Fruit fly (Drosophila melanogaster) whole organism, embryonic: ENCODE measurements around the gene ph-d.

Source experiments
- CG1024 ChIP-seq: fragments of 200-800 bp; sonication (Bioruptor generic); IDR thresholded peaks from 2 replicates; pipeline ENCODE4 v1.3.6; 2022; ENCODE audit warnings: missing biosample characterization, missing genetic modification characterization
- CG11085 ChIP-seq: fragments of 200-800 bp; sonication (Bioruptor generic); IDR thresholded peaks from 2 replicates; pipeline ENCODE4 v1.3.6; 2022; ENCODE audit warnings: missing biosample characterization, missing genetic modification characterization
- CG11247 ChIP-seq: fragments of 200-800 bp; sonication (Bioruptor generic); IDR thresholded peaks from 2 replicates; pipeline ENCODE4 v1.3.6; 2022; ENCODE audit warnings: missing biosample characterization, missing genetic modification characterization
- CG12299 ChIP-seq: fragments of 200-800 bp; sonication (Bioruptor generic); optimal IDR thresholded peaks from 2 replicates; lab custom pipeline; 2018; ENCODE audit warnings: missing biosample characterization, mild to moderate bottlenecking, missing genetic modification characterization
- CG13123 ChIP-seq: fragments of 200-800 bp; sonication (Bioruptor generic); optimal IDR thresholded peaks from 2 replicates; lab custom pipeline; 2016; ENCODE audit warnings: missing biosample characterization, missing genetic modification characterization
- CG13894 ChIP-seq: fragments of 200-800 bp; sonication (Bioruptor generic); optimal IDR thresholded peaks from 3 replicates; lab custom pipeline; 2018; ENCODE audit warnings: missing biosample characterization, mild to moderate bottlenecking, missing genetic modification characterization, moderate library complexity
- CG14014 ChIP-seq: fragments of 200-800 bp; sonication (Bioruptor generic); IDR thresholded peaks from 2 replicates; pipeline ENCODE4 v1.3.6; 2022; ENCODE audit warnings: missing biosample characterization, missing genetic modification characterization
- CG15696 ChIP-seq: fragments of 200-800 bp; sonication (Bioruptor generic); optimal IDR thresholded peaks from 2 replicates; lab custom pipeline; 2019; ENCODE audit warnings: missing biosample characterization, mild to moderate bottlenecking, missing genetic modification characterization, moderate library complexity
- CG17361 ChIP-seq: fragments of 200-800 bp; sonication (Bioruptor generic); IDR thresholded peaks from 3 replicates; pipeline ENCODE4 v1.3.6; 2022; ENCODE audit warnings: missing biosample characterization, missing genetic modification characterization
- CG17612 ChIP-seq: fragments of 200-800 bp; sonication (Bioruptor generic); IDR thresholded peaks from 2 replicates; pipeline ENCODE4 v1.3.6; 2022; ENCODE audit warnings: missing biosample characterization, missing genetic modification characterization
- CG18619 ChIP-seq: fragments of 200-800 bp; sonication (Bioruptor generic); optimal IDR thresholded peaks from 3 replicates; lab custom pipeline; 2017; ENCODE audit warnings: missing biosample characterization, mild to moderate bottlenecking, missing genetic modification characterization
- CG18764 ChIP-seq: fragments of 200-800 bp; sonication (Bioruptor generic); optimal IDR thresholded peaks from 3 replicates; lab custom pipeline; 2016; ENCODE audit warnings: missing biosample characterization, missing genetic modification characterization
- CG2120 ChIP-seq: fragments of 200-800 bp; sonication (Bioruptor generic); optimal IDR thresholded peaks from 3 replicates; lab custom pipeline; 2016; ENCODE audit warnings: missing biosample characterization, missing genetic modification characterization
- CG30403 ChIP-seq: fragments of 200-800 bp; sonication (Bioruptor generic); optimal IDR thresholded peaks from 3 replicates; lab custom pipeline; 2016; ENCODE audit warnings: missing biosample characterization, missing genetic modification characterization
- CG32772 ChIP-seq: fragments of 200-800 bp; sonication (Bioruptor generic); IDR thresholded peaks from 2 replicates; pipeline ENCODE4 v1.3.6; 2022; ENCODE audit warnings: missing biosample characterization, missing genetic modification characterization
- CG33213 ChIP-seq: fragments of 200-800 bp; sonication (Bioruptor generic); optimal IDR thresholded peaks from 3 replicates; lab custom pipeline; 2016; ENCODE audit warnings: missing biosample characterization, missing genetic modification characterization
- CG3407 ChIP-seq: fragments of 200-800 bp; sonication (Bioruptor generic); optimal IDR thresholded peaks from 2 replicates; lab custom pipeline; 2018; ENCODE audit warnings: missing biosample characterization, mild to moderate bottlenecking, missing genetic modification characterization
- CG4282 ChIP-seq: fragments of 200-800 bp; sonication (Bioruptor generic); optimal IDR thresholded peaks from 2 replicates; lab custom pipeline; 2016; ENCODE audit warnings: missing biosample characterization, missing genetic modification characterization
- CG4404 ChIP-seq: fragments of 200-800 bp; sonication (Bioruptor generic); IDR thresholded peaks from 2 replicates; pipeline ENCODE4 v1.3.6; 2022; ENCODE audit warnings: missing biosample characterization, missing genetic modification characterization
- CG4424 ChIP-seq: fragments of 200-800 bp; sonication (Bioruptor generic); optimal IDR thresholded peaks from 3 replicates; lab custom pipeline; 2016; ENCODE audit warnings: missing biosample characterization, missing genetic modification characterization
- CG5245 ChIP-seq: fragments of 200-800 bp; sonication (Bioruptor generic); optimal IDR thresholded peaks from 3 replicates; lab custom pipeline; 2016; ENCODE audit warnings: missing biosample characterization, missing genetic modification characterization
- CG6272 ChIP-seq: fragments of 200-800 bp; sonication (Bioruptor generic); IDR thresholded peaks from 2 replicates; pipeline ENCODE4 v1.3.6; 2022; ENCODE audit warnings: missing biosample characterization, missing genetic modification characterization
- CG8359 ChIP-seq: fragments of 200-800 bp; sonication (Bioruptor generic); optimal IDR thresholded peaks from 2 replicates; lab custom pipeline; 2017; ENCODE audit warnings: missing biosample characterization, mild to moderate bottlenecking, missing genetic modification characterization, borderline replicate concordance
- CG9609 ChIP-seq: fragments of 200-800 bp; sonication (Bioruptor generic); optimal IDR thresholded peaks from 3 replicates; lab custom pipeline; 2016; ENCODE audit warnings: missing biosample characterization, missing genetic modification characterization
- Dad ChIP-seq: fragments of 200-800 bp; sonication (Bioruptor generic); optimal IDR thresholded peaks from 3 replicates; lab custom pipeline; 2016; ENCODE audit warnings: missing biosample characterization, missing genetic modification characterization
- Lpt ChIP-seq: fragments of >200 bp; optimal IDR thresholded peaks from 2 replicates; lab custom pipeline; 2018; ENCODE audit warnings: missing biosample characterization, missing genetic modification characterization
- Mad ChIP-seq: fragments of 200-800 bp; sonication (Bioruptor generic); optimal IDR thresholded peaks from 2 replicates; lab custom pipeline; 2016; ENCODE audit warnings: missing biosample characterization, missing genetic modification characterization
- Med ChIP-seq: fragments of 200-800 bp; sonication (Bioruptor generic); peaks from one replicate; lab custom pipeline; 2016; ENCODE audit warnings: missing biosample characterization, missing genetic modification characterization, mild to moderate bottlenecking, inconsistent platforms, moderate library complexity
- NC2β ChIP-seq: fragments of 200-800 bp; sonication (Bioruptor generic); optimal IDR thresholded peaks from 2 replicates; lab custom pipeline; 2016; ENCODE audit warnings: missing biosample characterization, missing genetic modification characterization
- PHDP ChIP-seq: fragments of 200-800 bp; sonication (Bioruptor generic); optimal IDR thresholded peaks from 3 replicates; lab custom pipeline; 2018; ENCODE audit warnings: missing biosample characterization, mild to moderate bottlenecking, missing genetic modification characterization, moderate library complexity
- Six4 ChIP-seq: fragments of 200-800 bp; sonication (Bioruptor generic); optimal IDR thresholded peaks from 2 replicates; lab custom pipeline; 2016; ENCODE audit warnings: missing biosample characterization, missing genetic modification characterization
- Taf1 ChIP-seq: fragments of 200-800 bp; sonication (Bioruptor generic); IDR thresholded peaks from 2 replicates; pipeline ENCODE4 v1.3.6; 2022; ENCODE audit warnings: missing biosample characterization, missing genetic modification characterization
- ato ChIP-seq: fragments of 200-800 bp; sonication (Bioruptor generic); IDR thresholded peaks from 2 replicates; pipeline ENCODE4 v1.3.6; 2022; ENCODE audit warnings: missing biosample characterization, missing genetic modification characterization; ENCODE audit not compliant: partially characterized antibody
- bcd ChIP-seq: fragments of 200-800 bp; sonication (Bioruptor generic); optimal IDR thresholded peaks from 2 replicates; lab custom pipeline; 2017; ENCODE audit warnings: missing biosample characterization, mild to moderate bottlenecking, missing genetic modification characterization
- cad ChIP-seq: fragments of >200 bp; optimal IDR thresholded peaks from 2 replicates; lab custom pipeline; 2017; ENCODE audit warnings: missing biosample characterization, missing genetic modification characterization
- dimm ChIP-seq: fragments of 200-800 bp; sonication (Bioruptor generic); IDR thresholded peaks from 2 replicates; pipeline ENCODE4 v1.3.6; 2022; ENCODE audit warnings: missing biosample characterization, missing genetic modification characterization
- dmrt99B ChIP-seq: fragments of 200-800 bp; sonication (Bioruptor generic); optimal IDR thresholded peaks from 2 replicates; lab custom pipeline; 2018; ENCODE audit warnings: missing biosample characterization, mild to moderate bottlenecking, missing genetic modification characterization, moderate library complexity
- fd3F ChIP-seq: fragments of 200-800 bp; sonication (Bioruptor generic); optimal IDR thresholded peaks from 2 replicates; lab custom pipeline; 2018; ENCODE audit warnings: missing biosample characterization, mild to moderate bottlenecking, missing genetic modification characterization, moderate library complexity
- gem ChIP-seq: fragments of 200-800 bp; sonication (Bioruptor generic); optimal IDR thresholded peaks from 2 replicates; lab custom pipeline; 2019; ENCODE audit warnings: missing biosample characterization, mild to moderate bottlenecking, missing genetic modification characterization, moderate library complexity
- inv ChIP-seq: fragments of 200-800 bp; sonication (Bioruptor generic); IDR thresholded peaks from 2 replicates; pipeline ENCODE4 v1.3.6; 2022; ENCODE audit warnings: missing biosample characterization, missing genetic modification characterization; ENCODE audit not compliant: partially characterized antibody
- mirr ChIP-seq: fragments of 200-800 bp; sonication (Bioruptor generic); optimal IDR thresholded peaks from 3 replicates; lab custom pipeline; 2018; ENCODE audit warnings: missing biosample characterization, mild to moderate bottlenecking, missing genetic modification characterization
- p53 ChIP-seq: fragments of 200-800 bp; sonication (Bioruptor generic); optimal IDR thresholded peaks from 2 replicates; lab custom pipeline; 2016; ENCODE audit warnings: missing biosample characterization, missing genetic modification characterization
- pb ChIP-seq: fragments of 200-800 bp; sonication (Bioruptor generic); optimal IDR thresholded peaks from 3 replicates; lab custom pipeline; 2016; ENCODE audit warnings: missing biosample characterization, missing genetic modification characterization
- peb ChIP-seq: fragments of 200-800 bp; sonication (Bioruptor generic); IDR thresholded peaks from 2 replicates; pipeline ENCODE4 v1.3.6; 2022; ENCODE audit warnings: missing biosample characterization, missing genetic modification characterization
- phol ChIP-seq: fragments of 200-800 bp; sonication (Bioruptor generic); optimal IDR thresholded peaks from 3 replicates; lab custom pipeline; 2018; ENCODE audit warnings: missing biosample characterization, mild to moderate bottlenecking, missing genetic modification characterization, moderate library complexity
- prd ChIP-seq, 3 experiments: fragments of >200 bp in 2 of 3; fragments of 200-800 bp in 1 of 3; sonication (Bioruptor generic) in 1 of 3; optimal IDR thresholded peaks in 2 of 3; IDR thresholded peaks in 1 of 3; 2 replicates in 2 of 3; 3 replicates in 1 of 3; pipeline versions ENCODE4 v1.3.6 to Lab custom; 2017 to 2022; ENCODE audit warnings: missing biosample characterization in 1 of 3, missing genetic modification characterization in 1 of 3
- pum ChIP-seq: fragments of 200-800 bp; sonication (Bioruptor generic); optimal IDR thresholded peaks from 2 replicates; lab custom pipeline; 2016; ENCODE audit warnings: missing biosample characterization, missing genetic modification characterization
- sob ChIP-seq: fragments of 200-800 bp; sonication (Bioruptor generic); IDR thresholded peaks from 2 replicates; pipeline ENCODE4 v1.3.6; 2022; ENCODE audit warnings: missing biosample characterization, missing genetic modification characterization
- ssp ChIP-seq: fragments of 200-800 bp; sonication (Bioruptor generic); IDR thresholded peaks from 2 replicates; pipeline ENCODE4 v1.3.6; 2022; ENCODE audit warnings: missing biosample characterization, missing genetic modification characterization
- vfl ChIP-seq: fragments of 200-800 bp; sonication (Bioruptor generic); optimal IDR thresholded peaks from 2 replicates; lab custom pipeline; 2016; ENCODE audit warnings: missing biosample characterization, missing genetic modification characterization
- zen2 ChIP-seq: fragments of 200-800 bp; sonication (Bioruptor generic); IDR thresholded peaks from 3 replicates; pipeline ENCODE4 v1.3.6; 2022; ENCODE audit warnings: missing biosample characterization, missing genetic modification characterization; ENCODE audit not compliant: partially characterized antibody

The ph-d gene

DNA sequence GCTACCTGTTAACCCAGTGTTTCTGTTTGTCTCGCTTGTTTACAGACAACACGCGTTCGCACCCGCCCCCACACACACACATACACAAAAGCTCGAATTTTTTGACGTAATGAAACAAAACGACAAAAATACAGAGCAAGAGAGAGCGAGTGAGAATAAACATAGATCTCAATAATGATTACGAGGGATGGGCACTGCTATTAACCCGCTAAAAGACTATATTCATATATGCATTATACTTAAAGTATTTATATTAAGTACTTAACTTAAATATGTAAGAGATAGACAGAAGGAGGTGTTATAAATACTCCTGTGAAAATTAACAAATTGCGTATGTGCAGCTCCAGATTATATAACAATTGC, 18.7 kb upstream of the ph-d start (continued):
- TF ChIP-seq Med (GFP tag; lab: Kevin White, UChicago): peak; percentile 88
- TF ChIP-seq CG11085 (GFP tag; lab: Robert Waterston, UW): 0 out of 2 replicates have a peak, but pooled peaks have one; percentile 15
- TF ChIP-seq CG9609 (GFP tag; lab: Kevin White, UChicago): no peak
- TF ChIP-seq dimm (GFP tag; lab: Robert Waterston, UW): no peak
- TF ChIP-seq CG13123 (GFP tag; lab: Kevin White, UChicago): peak; percentile 48
- no peak for TF ChIP-seq CG4404 (GFP tag; lab: Robert Waterston, UW)
- no peak for TF ChIP-seq pum (GFP tag; lab: Kevin White, UChicago)
- TF ChIP-seq PHDP (tag; lab: Kevin White, UChicago): peak; percentile 54
- no peak for TF ChIP-seq NC2β (GFP tag; lab: Kevin White, UChicago)
- TF ChIP-seq Taf1: no peak
- no peak for TF ChIP-seq CG4282 (GFP tag; lab: Kevin White, UChicago)
- peak; percentile 23 for TF ChIP-seq CG18619 (GFP tag; lab: Kevin White, UChicago)
- TF ChIP-seq mirr: peak; percentile 97
- TF ChIP-seq phol (tag; lab: Kevin White, UChicago): peak; percentile 27
- TF ChIP-seq CG11247 (GFP tag; lab: Robert Waterston, UW): no peak
- no peak for TF ChIP-seq inv (GFP tag; lab: Robert Waterston, UW)
- peak; percentile 44; the same call in 1 of the 2 replicates for TF ChIP-seq CG14014 (GFP tag; lab: Robert Waterston, UW)
- no peak for TF ChIP-seq peb (GFP tag; lab: Robert Waterston, UW)
- peak; percentile 21 for TF ChIP-seq Mad (GFP tag; lab: Kevin White, UChicago)
- TF ChIP-seq zen2 (GFP tag; lab: Robert Waterston, UW): no peak
- peak; percentile 47 for TF ChIP-seq dmrt99B
- TF ChIP-seq Six4: no peak
- no peak for TF ChIP-seq CG1024
- TF ChIP-seq CG4424 (GFP tag; lab: Kevin White, UChicago): peak; percentile 30
- TF ChIP-seq vfl (GFP tag; lab: Kevin White, UChicago): no peak
- no peak for TF ChIP-seq p53 (GFP tag; lab: Kevin White, UChicago)
- no peak for TF ChIP-seq CG6272 (GFP tag; lab: Robert Waterston, UW)
- no peak for TF ChIP-seq pb
- TF ChIP-seq CG2120 (GFP tag; lab: Kevin White, UChicago): peak; percentile 57
- TF ChIP-seq CG13894 (tag; lab: Kevin White, UChicago): peak; percentile 41
- TF ChIP-seq sob (GFP tag; lab: Robert Waterston, UW): peak; percentile 55; the same call in 1 of the 2 replicates
- no peak for TF ChIP-seq CG17612 (GFP tag; lab: Robert Waterston, UW)
- peak; percentile 55 for TF ChIP-seq gem
- TF ChIP-seq cad (GFP tag; lab: Kevin White, UChicago): no peak
- TF ChIP-seq bcd (GFP tag; lab: Kevin White, UChicago): peak; percentile 11
- no peak for TF ChIP-seq prd (optimal IDR thresholded peaks at IDR 0.05; lab: Kevin White, UChicago)
- TF ChIP-seq prd (GFP tag; IDR thresholded peaks at IDR 0.05; lab: Robert Waterston, UW): peak; percentile 35; the same call in 2 of the 3 replicates
- 0 out of 3 replicates have a peak, but pooled peaks have one; percentile 49 for TF ChIP-seq CG17361 (GFP tag; lab: Robert Waterston, UW)
- TF ChIP-seq CG33213 (GFP tag; lab: Kevin White, UChicago): peak; percentile 22
- no peak for TF ChIP-seq CG12299
- TF ChIP-seq ssp (GFP tag; lab: Robert Waterston, UW): no peak
- peak; percentile 25 for TF ChIP-seq fd3F (GFP tag; lab: Kevin White, UChicago)
- no peak for TF ChIP-seq CG32772 (GFP tag; lab: Robert Waterston, UW)
- peak; percentile 65 for TF ChIP-seq CG3407 (GFP tag; lab: Kevin White, UChicago)
- TF ChIP-seq Lpt: no peak
- no peak for TF ChIP-seq CG15696 (tag; lab: Kevin White, UChicago)
- TF ChIP-seq Dad: no peak
- no peak for TF ChIP-seq ato
- no peak for TF ChIP-seq CG5245 (GFP tag; lab: Kevin White, UChicago)
- peak; percentile 24 for TF ChIP-seq CG18764 (GFP tag; lab: Kevin White, UChicago)
- TF ChIP-seq CG8359 (GFP tag; lab: Kevin White, UChicago): peak; percentile 5
- TF ChIP-seq CG30403 (GFP tag; lab: Kevin White, UChicago): peak; percentile 48
